Fruit fly (Drosophila melanogaster) whole organism, embryonic: ENCODE data around the gene Obp93a.

Source experiments
- B-H1 ChIP-seq: fragments of 200-800 bp; sonication (Bioruptor generic); IDR thresholded peaks from 3 replicates; pipeline ENCODE4 v1.3.6; 2022; ENCODE audit warnings: missing biosample characterization, missing genetic modification characterization
- B-H2 ChIP-seq: fragments of 200-800 bp; sonication (Bioruptor generic); optimal IDR thresholded peaks from 2 replicates; lab custom pipeline; 2018; ENCODE audit warnings: missing biosample characterization, mild to moderate bottlenecking, missing genetic modification characterization
- C15 ChIP-seq: fragments of 200-800 bp; sonication (Bioruptor generic); IDR thresholded peaks from 3 replicates; pipeline ENCODE4 v1.3.6; 2022; ENCODE audit warnings: missing biosample characterization, missing genetic modification characterization
- CG12071 ChIP-seq: fragments of 200-800 bp; sonication (Bioruptor generic); optimal IDR thresholded peaks from 3 replicates; lab custom pipeline; 2018; ENCODE audit warnings: missing biosample characterization, mild to moderate bottlenecking, missing genetic modification characterization
- CG13296 ChIP-seq: fragments of 200-800 bp; sonication (Bioruptor generic); optimal IDR thresholded peaks from 3 replicates; lab custom pipeline; 2018; ENCODE audit warnings: missing biosample characterization, mild to moderate bottlenecking, missing genetic modification characterization
- CG15269 ChIP-seq: fragments of 200-800 bp; sonication (Bioruptor generic); optimal IDR thresholded peaks from 2 replicates; lab custom pipeline; 2018; ENCODE audit warnings: missing biosample characterization, mild to moderate bottlenecking, missing genetic modification characterization, moderate library complexity
- CG15514 ChIP-seq: fragments of 200-800 bp; sonication (Bioruptor generic); optimal IDR thresholded peaks from 3 replicates; lab custom pipeline; 2017; ENCODE audit warnings: missing biosample characterization, missing genetic modification characterization, mild to moderate bottlenecking, moderate library complexity, missing genetic modification reagents
- CG17568 ChIP-seq: fragments of 200-800 bp; sonication (Bioruptor generic); optimal IDR thresholded peaks from 2 replicates; lab custom pipeline; 2018; ENCODE audit warnings: missing biosample characterization, mild to moderate bottlenecking, missing genetic modification characterization, moderate library complexity
- CG17912 ChIP-seq: fragments of 200-800 bp; sonication (Bioruptor generic); optimal IDR thresholded peaks from 2 replicates; lab custom pipeline; 2018; ENCODE audit warnings: missing biosample characterization, mild to moderate bottlenecking, missing genetic modification characterization
- CG18011 ChIP-seq: fragments of 200-800 bp; sonication (Bioruptor generic); optimal IDR thresholded peaks from 2 replicates; lab custom pipeline; 2017; ENCODE audit warnings: missing biosample characterization, missing genetic modification characterization, mild to moderate bottlenecking, moderate library complexity, missing genotype
- CG2199 ChIP-seq: fragments of 200-800 bp; sonication (Bioruptor generic); IDR thresholded peaks from 3 replicates; pipeline ENCODE4 v1.3.6; 2022; ENCODE audit warnings: missing biosample characterization, missing genetic modification characterization
- CG2678 ChIP-seq: fragments of 200-800 bp; sonication (Bioruptor generic); optimal IDR thresholded peaks from 3 replicates; lab custom pipeline; 2019; ENCODE audit warnings: missing biosample characterization, mild to moderate bottlenecking, missing genetic modification characterization, moderate library complexity
- CG2875 ChIP-seq: fragments of 200-800 bp; sonication (Bioruptor generic); optimal IDR thresholded peaks from 2 replicates; lab custom pipeline; 2017; ENCODE audit warnings: missing biosample characterization, mild to moderate bottlenecking, missing genetic modification characterization, missing genetic modification reagents
- CG5245 ChIP-seq: fragments of 200-800 bp; sonication (Bioruptor generic); optimal IDR thresholded peaks from 3 replicates; lab custom pipeline; 2016; ENCODE audit warnings: missing biosample characterization, missing genetic modification characterization
- CG6689 ChIP-seq: fragments of 200-800 bp; sonication (Bioruptor generic); IDR thresholded peaks from 2 replicates; pipeline ENCODE4 v1.3.6; 2022; ENCODE audit warnings: missing biosample characterization, missing genetic modification characterization
- CG6813 ChIP-seq: fragments of 200-800 bp; sonication (Bioruptor generic); optimal IDR thresholded peaks from 2 replicates; lab custom pipeline; 2017; ENCODE audit warnings: missing biosample characterization, missing genetic modification characterization, mild to moderate bottlenecking, moderate library complexity, missing genetic modification reagents
- CG6854 ChIP-seq: fragments of 200-800 bp; sonication (Bioruptor generic); optimal IDR thresholded peaks from 3 replicates; lab custom pipeline; 2017; ENCODE audit warnings: missing biosample characterization, mild to moderate bottlenecking, missing genetic modification characterization
- CG8290 ChIP-seq, 3 experiments: fragments of 200-800 bp; sonication (Bioruptor generic); optimal IDR thresholded peaks; 2 replicates each; lab custom pipeline; 2016 to 2019; ENCODE audit warnings: missing biosample characterization in 3 of 3, missing genetic modification characterization in 3 of 3, mild to moderate bottlenecking in 2 of 3, moderate library complexity in 1 of 3
- CrebB ChIP-seq: fragments of 200-800 bp; sonication (Bioruptor generic); optimal IDR thresholded peaks from 3 replicates; lab custom pipeline; 2018; ENCODE audit warnings: missing biosample characterization, mild to moderate bottlenecking, missing genetic modification characterization
- Fer1 ChIP-seq: fragments of 200-800 bp; sonication (Bioruptor generic); optimal IDR thresholded peaks from 2 replicates; lab custom pipeline; 2017; ENCODE audit warnings: missing biosample characterization, mild to moderate bottlenecking, missing genetic modification characterization
- Hey ChIP-seq: fragments of 200-800 bp; sonication (Bioruptor generic); optimal IDR thresholded peaks from 3 replicates; lab custom pipeline; 2018; ENCODE audit warnings: missing biosample characterization, mild to moderate bottlenecking, missing genetic modification characterization
- Hmr ChIP-seq: fragments of 200-800 bp; sonication (Bioruptor generic); optimal IDR thresholded peaks from 3 replicates; lab custom pipeline; 2017; ENCODE audit warnings: mild to moderate bottlenecking, missing biosample characterization, missing genetic modification reagents, missing genetic modification characterization
- Hr51 ChIP-seq, 2 experiments: fragments of 200-800 bp; sonication (Bioruptor generic); optimal IDR thresholded peaks; 2 replicates in 1 of 2; 3 replicates in 1 of 2; lab custom pipeline; 2016 to 2018; ENCODE audit warnings: missing biosample characterization in 2 of 2, missing genetic modification characterization in 2 of 2, mild to moderate bottlenecking in 1 of 2, moderate library complexity in 1 of 2
- Lhr ChIP-seq: fragments of 200-800 bp; sonication (Bioruptor generic); optimal IDR thresholded peaks from 3 replicates; lab custom pipeline; 2017; ENCODE audit warnings: mild to moderate bottlenecking, missing biosample characterization, missing genetic modification reagents, missing genetic modification characterization
- Lim3 ChIP-seq: fragments of 200-800 bp; sonication (Bioruptor generic); IDR thresholded peaks from 2 replicates; pipeline ENCODE4 v1.3.6; 2022; ENCODE audit warnings: missing biosample characterization, missing genetic modification characterization
- Meics ChIP-seq: fragments of 200-800 bp; sonication (Bioruptor generic); optimal IDR thresholded peaks from 2 replicates; lab custom pipeline; 2017; ENCODE audit warnings: missing biosample characterization, mild to moderate bottlenecking, missing genetic modification characterization
- NfI ChIP-seq: fragments of 200-800 bp; sonication (Bioruptor generic); optimal IDR thresholded peaks from 3 replicates; lab custom pipeline; 2018; ENCODE audit warnings: missing biosample characterization, mild to moderate bottlenecking, missing genetic modification characterization, moderate library complexity
- Opbp ChIP-seq: fragments of 200-800 bp; sonication (Bioruptor generic); IDR thresholded peaks from 3 replicates; pipeline ENCODE4 v1.3.6; 2022; ENCODE audit warnings: missing biosample characterization, missing genetic modification characterization; ENCODE audit not compliant: partially characterized antibody
- PHDP ChIP-seq: fragments of 200-800 bp; sonication (Bioruptor generic); optimal IDR thresholded peaks from 3 replicates; lab custom pipeline; 2018; ENCODE audit warnings: missing biosample characterization, mild to moderate bottlenecking, missing genetic modification characterization, moderate library complexity
- bcd ChIP-seq: fragments of 200-800 bp; sonication (Bioruptor generic); optimal IDR thresholded peaks from 2 replicates; lab custom pipeline; 2017; ENCODE audit warnings: missing biosample characterization, mild to moderate bottlenecking, missing genetic modification characterization
- cwo ChIP-seq: fragments of 200-800 bp; sonication (Bioruptor generic); optimal IDR thresholded peaks from 3 replicates; lab custom pipeline; 2017; ENCODE audit warnings: missing biosample characterization, missing genetic modification characterization, mild to moderate bottlenecking, moderate library complexity, missing genetic modification reagents
- da ChIP-seq: fragments of 200-800 bp; sonication (Bioruptor generic); optimal IDR thresholded peaks from 2 replicates; lab custom pipeline; 2016; ENCODE audit warnings: missing biosample characterization, missing genetic modification characterization
- dimm ChIP-seq: fragments of 200-800 bp; sonication (Bioruptor generic); IDR thresholded peaks from 2 replicates; pipeline ENCODE4 v1.3.6; 2022; ENCODE audit warnings: missing biosample characterization, missing genetic modification characterization
- fu2 ChIP-seq: fragments of 200-800 bp; sonication (Bioruptor generic); optimal IDR thresholded peaks from 2 replicates; lab custom pipeline; 2016; ENCODE audit warnings: missing biosample characterization, missing genetic modification characterization
- gcm2 ChIP-seq: fragments of 200-800 bp; sonication (Bioruptor generic); optimal IDR thresholded peaks from 2 replicates; lab custom pipeline; 2016; ENCODE audit warnings: missing biosample characterization, missing genetic modification characterization
- grau ChIP-seq: fragments of 200-800 bp; optimal IDR thresholded peaks from 3 replicates; lab custom pipeline; 2019; ENCODE audit warnings: missing biosample characterization, mild to moderate bottlenecking, missing genetic modification characterization, moderate library complexity
- hbn ChIP-seq: fragments of 200-800 bp; sonication (Bioruptor generic); IDR thresholded peaks from 2 replicates; pipeline ENCODE4 v1.3.6; 2022; ENCODE audit warnings: missing biosample characterization, missing genetic modification characterization; ENCODE audit not compliant: partially characterized antibody
- odd ChIP-seq: fragments of 200-800 bp; sonication (Bioruptor generic); optimal IDR thresholded peaks from 2 replicates; lab custom pipeline; 2017; ENCODE audit warnings: missing biosample characterization, mild to moderate bottlenecking, missing genetic modification characterization
- onecut ChIP-seq: fragments of 200-800 bp; sonication (Bioruptor generic); IDR thresholded peaks from 2 replicates; pipeline ENCODE4 v1.3.6; 2022; ENCODE audit warnings: missing biosample characterization, missing genetic modification characterization
- peb ChIP-seq: fragments of 200-800 bp; sonication (Bioruptor generic); IDR thresholded peaks from 2 replicates; pipeline ENCODE4 v1.3.6; 2022; ENCODE audit warnings: missing biosample characterization, missing genetic modification characterization
- prd ChIP-seq, 3 experiments: fragments of >200 bp in 2 of 3; fragments of 200-800 bp in 1 of 3; sonication (Bioruptor generic) in 1 of 3; optimal IDR thresholded peaks in 2 of 3; IDR thresholded peaks in 1 of 3; 2 replicates in 2 of 3; 3 replicates in 1 of 3; pipeline versions ENCODE4 v1.3.6 to Lab custom; 2017 to 2022; ENCODE audit warnings: missing biosample characterization in 1 of 3, missing genetic modification characterization in 1 of 3
- repo ChIP-seq: fragments of 200-800 bp; sonication (Bioruptor generic); optimal IDR thresholded peaks from 2 replicates; lab custom pipeline; 2016; ENCODE audit warnings: missing biosample characterization, missing genetic modification characterization
- salm ChIP-seq: fragments of 200-800 bp; sonication (Bioruptor generic); optimal IDR thresholded peaks from 2 replicates; lab custom pipeline; 2018; ENCODE audit warnings: missing biosample characterization, mild to moderate bottlenecking, missing genetic modification characterization
- scrt ChIP-seq: fragments of 200-800 bp; sonication (Bioruptor generic); optimal IDR thresholded peaks from 2 replicates; lab custom pipeline; 2018; ENCODE audit warnings: missing biosample characterization, mild to moderate bottlenecking, missing genetic modification characterization, moderate library complexity
- sd ChIP-seq: fragments of 200-800 bp; sonication (Bioruptor generic); optimal IDR thresholded peaks from 3 replicates; lab custom pipeline; 2018; ENCODE audit warnings: missing biosample characterization, mild to moderate bottlenecking, missing genetic modification characterization, moderate library complexity
- sima ChIP-seq: fragments of 200-800 bp; sonication (Bioruptor generic); optimal IDR thresholded peaks from 2 replicates; lab custom pipeline; 2016; ENCODE audit warnings: missing biosample characterization, missing genetic modification characterization
- tll ChIP-seq, 2 experiments: fragments of 200-800 bp in 1 of 2; fragments of >200 bp in 1 of 2; sonication (Bioruptor generic) in 1 of 2; optimal IDR thresholded peaks; 2 replicates each; lab custom pipeline; 2017 to 2019; ENCODE audit warnings: missing biosample characterization in 2 of 2, missing genetic modification characterization in 2 of 2, mild to moderate bottlenecking in 1 of 2, moderate library complexity in 1 of 2
- zen2 ChIP-seq: fragments of 200-800 bp; sonication (Bioruptor generic); IDR thresholded peaks from 3 replicates; pipeline ENCODE4 v1.3.6; 2022; ENCODE audit warnings: missing biosample characterization, missing genetic modification characterization; ENCODE audit not compliant: partially characterized antibody

Obp93a gene

dm6 chr3R:21163318-21163828 is 33.9 kb upstream of the Obp93a start, which contains the start of gene CG5810 (continued):
- TF ChIP-seq scrt (GFP tag; lab: Kevin White, UChicago) = no peak
- TF ChIP-seq Meics (GFP tag; lab: Kevin White, UChicago) = peak; percentile 18
- peak; percentile 24 for TF ChIP-seq CG6854 (GFP tag; lab: Kevin White, UChicago)
- TF ChIP-seq CG2678 (tag; lab: Kevin White, UChicago) = peak; percentile 55
- no peak for TF ChIP-seq onecut (GFP tag; lab: Robert Waterston, UW)
- no peak for TF ChIP-seq C15 (GFP tag; lab: Robert Waterston, UW)
- TF ChIP-seq B-H2 (GFP tag; lab: Kevin White, UChicago) = peak; percentile 93
- no peak for TF ChIP-seq repo (GFP tag; lab: Kevin White, UChicago)
- no peak for TF ChIP-seq Opbp (GFP tag; lab: Robert Waterston, UW)
- no peak for TF ChIP-seq CG8290 (GFP tag; optimal IDR thresholded peaks at IDR 0.05; lab: Kevin White, UChicago)
- TF ChIP-seq CG8290 (tag; optimal IDR thresholded peaks at IDR 0.05; lab: Kevin White, UChicago) = peak in 1 of 2 experiments; percentile 86
- no peak for TF ChIP-seq peb (GFP tag; lab: Robert Waterston, UW)
- peak; percentile 38 for TF ChIP-seq grau (tag; lab: Kevin White, UChicago)
- no peak for TF ChIP-seq bcd (GFP tag; lab: Kevin White, UChicago)
- TF ChIP-seq CG12071 = peak; percentile 12
- TF ChIP-seq CG5245 = no peak
- no peak for TF ChIP-seq gcm2 (GFP tag; lab: Kevin White, UChicago)
- no peak for TF ChIP-seq prd (optimal IDR thresholded peaks at IDR 0.05; lab: Kevin White, UChicago)
- no peak for TF ChIP-seq prd (GFP tag; IDR thresholded peaks at IDR 0.05; lab: Robert Waterston, UW)
- no peak for TF ChIP-seq Lim3 (GFP tag; lab: Robert Waterston, UW)
- TF ChIP-seq NfI = peak; percentile 21
- TF ChIP-seq CG2875 (GFP tag; lab: Kevin White, UChicago) = no peak
- no peak for TF ChIP-seq zen2
- TF ChIP-seq salm (tag; lab: Kevin White, UChicago) = peak; percentile 66
- peak; percentile 32 for TF ChIP-seq CG15514 (GFP tag; lab: Kevin White, UChicago)
- TF ChIP-seq CrebB (tag; lab: Kevin White, UChicago) = peak; percentile 84
- TF ChIP-seq tll (GFP tag; optimal IDR thresholded peaks at IDR 0.05; lab: Kevin White, UChicago) = no peak
- peak; percentile 83 for TF ChIP-seq Hey (tag; lab: Kevin White, UChicago)
- no peak for TF ChIP-seq B-H1 (GFP tag; lab: Robert Waterston, UW)
- TF ChIP-seq CG13296 (GFP tag; lab: Kevin White, UChicago) = peak; percentile 31
- peak; percentile 56 for TF ChIP-seq Hmr (GFP tag; lab: Kevin White, UChicago)
- TF ChIP-seq CG15269 (tag; lab: Kevin White, UChicago) = peak; percentile 65
- no peak for TF ChIP-seq dimm (GFP tag; lab: Robert Waterston, UW)
- TF ChIP-seq Lhr (GFP tag; lab: Kevin White, UChicago) = no peak
- peak in 1 of 2 experiments; percentile 1 for TF ChIP-seq Hr51 (GFP tag; optimal IDR thresholded peaks at IDR 0.05; lab: Kevin White, UChicago)
- peak; percentile 50 for TF ChIP-seq CG18011
- peak; percentile 60 for TF ChIP-seq cwo (GFP tag; lab: Kevin White, UChicago)
- peak; percentile 33 for TF ChIP-seq CG17912 (GFP tag; lab: Kevin White, UChicago)
- TF ChIP-seq PHDP (tag; lab: Kevin White, UChicago) = peak; percentile 73
- no peak for TF ChIP-seq hbn (GFP tag; lab: Robert Waterston, UW)
- no peak for TF ChIP-seq CG2199 (GFP tag; lab: Robert Waterston, UW)
- no peak for TF ChIP-seq sima (GFP tag; lab: Kevin White, UChicago)
- TF ChIP-seq Fer1 (GFP tag; lab: Kevin White, UChicago) = peak; percentile 48
- TF ChIP-seq CG6813 (GFP tag; lab: Kevin White, UChicago) = peak; percentile 28
- peak; percentile 79 for TF ChIP-seq odd (GFP tag; lab: Kevin White, UChicago)
- TF ChIP-seq sd (tag; lab: Kevin White, UChicago) = peak; percentile 95
- no peak for TF ChIP-seq fu2 (GFP tag; lab: Kevin White, UChicago)
- TF ChIP-seq CG17568 = peak; percentile 86
- no peak for TF ChIP-seq CG6689 (GFP tag; lab: Robert Waterston, UW)
- TF ChIP-seq da (GFP tag; lab: Kevin White, UChicago) = no peak
